Worm (Caenorhabditis elegans) whole organism, L2 larva: ENCODE data around the gene ufm-1.
A peak's percentile ranks its signal among the peaks of the same experiment; 100 is the strongest.

Source experiments
- ZK546.5 ChIP-seq: sonication (generic microtip); optimal IDR thresholded peaks from 2 replicates; lab custom pipeline; 2017; ENCODE audit warnings: missing biosample characterization, missing genetic modification characterization
- aly-2 ChIP-seq: fragments of 150-350 bp; optimal IDR thresholded peaks from 2 replicates; lab custom pipeline; 2014; ENCODE audit warnings: missing biosample characterization, missing genetic modification characterization
- ceh-16 ChIP-seq: fragments of 150-350 bp; optimal IDR thresholded peaks from 2 replicates; lab custom pipeline; 2014; ENCODE audit warnings: missing biosample characterization, missing genetic modification characterization
- ceh-82 ChIP-seq: fragments of 150-350 bp; optimal IDR thresholded peaks from 2 replicates; lab custom pipeline; 2014; ENCODE audit warnings: missing biosample characterization, missing genetic modification characterization
- dmd-4 ChIP-seq: sonication (generic microtip); optimal IDR thresholded peaks from 2 replicates; lab custom pipeline; 2017; ENCODE audit warnings: missing biosample characterization, missing genetic modification characterization
- egl-27 ChIP-seq: sonication (generic microtip); optimal IDR thresholded peaks from 3 replicates; lab custom pipeline; 2017; ENCODE audit warnings: missing biosample characterization, missing genetic modification reagents, missing genetic modification characterization
- elt-1 ChIP-seq: fragments of 150-350 bp; optimal IDR thresholded peaks from 2 replicates; lab custom pipeline; 2014; ENCODE audit warnings: missing biosample characterization, missing genetic modification characterization
- elt-3 ChIP-seq: sonication (generic microtip); optimal IDR thresholded peaks from 2 replicates; lab custom pipeline; 2017; ENCODE audit warnings: missing biosample characterization, missing genetic modification characterization
- fos-1 ChIP-seq: fragments of 150-350 bp; optimal IDR thresholded peaks from 2 replicates; lab custom pipeline; 2014; ENCODE audit warnings: missing biosample characterization, missing genetic modification characterization
- gmeb-1 ChIP-seq: fragments of 150-350 bp; optimal IDR thresholded peaks from 2 replicates; lab custom pipeline; 2014; ENCODE audit warnings: missing biosample characterization, missing genetic modification characterization
- lin-11 ChIP-seq: fragments of 150-350 bp; sonication (generic microtip); optimal IDR thresholded peaks from 2 replicates; lab custom pipeline; 2014; ENCODE audit warnings: missing biosample characterization, missing genetic modification characterization, inconsistent platforms, mixed read lengths
- lin-39 ChIP-seq: fragments of 150-350 bp; optimal IDR thresholded peaks from 2 replicates; lab custom pipeline; 2014; ENCODE audit warnings: missing biosample characterization, missing genetic modification reagents, missing genetic modification characterization
- lsy-2 ChIP-seq, 2 experiments: fragments of 150-350 bp in 1 of 2; sonication (generic microtip) in 1 of 2; optimal IDR thresholded peaks; 2 replicates each; lab custom pipeline; 2014 to 2017; ENCODE audit warnings: missing biosample characterization in 2 of 2, missing genetic modification characterization in 2 of 2
- mab-5 ChIP-seq: fragments of 150-350 bp; optimal IDR thresholded peaks from 2 replicates; lab custom pipeline; 2014; ENCODE audit warnings: missing biosample characterization, missing genetic modification characterization
- mbf-1 ChIP-seq: sonication (generic microtip); optimal IDR thresholded peaks from 2 replicates; lab custom pipeline; 2017; ENCODE audit warnings: missing biosample characterization, missing genetic modification characterization
- mdl-1 ChIP-seq, 2 experiments: fragments of 150-350 bp in 1 of 2; sonication (generic microtip) in 1 of 2; optimal IDR thresholded peaks; 2 replicates each; lab custom pipeline; 2017; ENCODE audit warnings: missing biosample characterization in 2 of 2, missing genetic modification characterization in 2 of 2
- nhr-10 ChIP-seq: sonication (generic microtip); optimal IDR thresholded peaks from 2 replicates; lab custom pipeline; 2017; ENCODE audit warnings: missing biosample characterization, missing genetic modification characterization
- nhr-11 ChIP-seq: fragments of 150-350 bp; optimal IDR thresholded peaks from 2 replicates; lab custom pipeline; 2014; ENCODE audit warnings: missing biosample characterization, missing genetic modification characterization
- nhr-21 ChIP-seq: fragments of 150-350 bp; optimal IDR thresholded peaks from 2 replicates; lab custom pipeline; 2014; ENCODE audit warnings: missing biosample characterization, missing genetic modification characterization
- nhr-237 ChIP-seq: fragments of 150-350 bp; optimal IDR thresholded peaks from 2 replicates; lab custom pipeline; 2014; ENCODE audit warnings: missing biosample characterization, missing genetic modification characterization
- nhr-25 ChIP-seq: fragments of 150-350 bp; sonication (generic microtip); optimal IDR thresholded peaks from 3 replicates; lab custom pipeline; 2014; ENCODE audit warnings: missing biosample characterization, missing genetic modification characterization
- nhr-77 ChIP-seq: fragments of 150-350 bp; optimal IDR thresholded peaks from 2 replicates; lab custom pipeline; 2014; ENCODE audit warnings: missing biosample characterization, missing genetic modification characterization
- peb-1 ChIP-seq: fragments of 150-350 bp; optimal IDR thresholded peaks from 2 replicates; lab custom pipeline; 2014; ENCODE audit warnings: missing biosample characterization, missing genetic modification characterization
- skn-1 ChIP-seq: sonication (generic microtip); optimal IDR thresholded peaks from 2 replicates; lab custom pipeline; 2017; ENCODE audit warnings: missing biosample characterization, missing genetic modification characterization
- sma-9 ChIP-seq, 2 experiments: fragments of 150-350 bp in 1 of 2; sonication (generic microtip) in 1 of 2; optimal IDR thresholded peaks; 2 replicates each; lab custom pipeline; 2014 to 2016; ENCODE audit warnings: missing genetic modification characterization in 2 of 2, mild to moderate bottlenecking in 1 of 2, missing biosample characterization in 1 of 2, missing compliant biosample characterization in 1 of 2, missing genetic modification reagents in 1 of 2, moderate library complexity in 1 of 2
- snpc-4 ChIP-seq: fragments of 150-350 bp; optimal IDR thresholded peaks from 2 replicates; lab custom pipeline; 2014; ENCODE audit warnings: missing biosample characterization, missing genetic modification characterization
- unc-39 ChIP-seq: fragments of 150-350 bp; optimal IDR thresholded peaks from 2 replicates; lab custom pipeline; 2014; ENCODE audit warnings: missing biosample characterization, missing genetic modification characterization
- unc-55 ChIP-seq: fragments of 150-350 bp; sonication (generic microtip); optimal IDR thresholded peaks from 3 replicates; lab custom pipeline; 2014; ENCODE audit warnings: missing biosample characterization, missing genetic modification reagents, missing genetic modification characterization
- unc-62 ChIP-seq: fragments of 150-350 bp; optimal IDR thresholded peaks from 2 replicates; lab custom pipeline; 2014; ENCODE audit warnings: missing biosample characterization, missing genetic modification reagents, missing genetic modification characterization
- zag-1 ChIP-seq: fragments of 150-350 bp; optimal IDR thresholded peaks from 2 replicates; lab custom pipeline; 2014; ENCODE audit warnings: missing biosample characterization, missing genetic modification characterization
- ztf-1 ChIP-seq: fragments of 200-800 bp; sonication (Bioruptor generic); conservative IDR thresholded peaks from 2 replicates; pipeline ENCODE4 v1.3.6; 2022; ENCODE audit warnings: missing genetic modification characterization, missing compliant biosample characterization
- ztf-11 ChIP-seq: sonication (generic microtip); optimal IDR thresholded peaks from 2 replicates; lab custom pipeline; 2017; ENCODE audit warnings: missing biosample characterization, missing genetic modification characterization
- ztf-4 ChIP-seq: fragments of 150-350 bp; optimal IDR thresholded peaks from 2 replicates; lab custom pipeline; 2014; ENCODE audit warnings: missing biosample characterization, missing genetic modification characterization

Gene ufm-1

ce11 chrIII:7832473-7832872, 26.3 kb upstream of the ufm-1 start:
- no peak for TF ChIP-seq skn-1
- TF ChIP-seq mab-5 (tag; lab: Kevin White, UChicago), result no peak
- TF ChIP-seq lin-11 (tag; lab: Kevin White, UChicago), result no peak
- no peak for TF ChIP-seq ztf-11
- no peak for TF ChIP-seq gmeb-1 (tag; lab: Kevin White, UChicago)
- no peak for TF ChIP-seq unc-55
- TF ChIP-seq ceh-82 (tag; lab: Kevin White, UChicago), result no peak

ce11 chrIII:7834848-7835247, 23.9 kb upstream of the ufm-1 start:
- TF ChIP-seq nhr-25 (tag; lab: Kevin White, UChicago) (no peak), peb-1 (no peak), ztf-11 (no peak), lin-39 (tag; lab: Kevin White, UChicago) (no peak), mab-5 (tag; lab: Kevin White, UChicago) (no peak), ZK546.5 (tag; lab: Kevin White, UChicago) (no peak), mbf-1 (tag; lab: Kevin White, UChicago) (no peak), ztf-4 (no peak)

ce11 chrIII:7835684-7836083, 23.1 kb upstream of the ufm-1 start:
- TF ChIP-seq dmd-4 (tag; lab: Kevin White, UChicago), result no peak
- TF ChIP-seq sma-9 (GFP tag; optimal IDR thresholded peaks at IDR 0.05; lab: Kevin White, UChicago), result peak; percentile 38
- TF ChIP-seq sma-9 (tag; optimal IDR thresholded peaks at IDR 0.05; lab: Kevin White, UChicago), result no peak

ce11 chrIII:7837567-7837966, 21.2 kb upstream of the ufm-1 start:
- TF ChIP-seq nhr-237 (tag; lab: Kevin White, UChicago) (no peak), egl-27 (no peak), zag-1 (tag; lab: Kevin White, UChicago) (no peak), ceh-16 (no peak), unc-62 (GFP tag; lab: Kevin White, UChicago) (no peak), snpc-4 (tag; lab: Kevin White, UChicago) (no peak), fos-1 (tag; lab: Kevin White, UChicago) (no peak), nhr-77 (tag; lab: Kevin White, UChicago) (no peak), nhr-11 (tag; lab: Kevin White, UChicago) (no peak), elt-3 (no peak)

ce11 chrIII:7838907-7839642, 19.7 kb upstream of the ufm-1 start, which contains the start of gene ceh-23:
Gene ceh-23, plus strand, starts transcription at chrIII:7839592.
- TF ChIP-seq nhr-25 (tag; lab: Kevin White, UChicago), result no peak
- no peak for TF ChIP-seq unc-62 (GFP tag; lab: Kevin White, UChicago)
- TF ChIP-seq elt-3, result no peak
- no peak for TF ChIP-seq elt-1 (tag; lab: Kevin White, UChicago)
- peak; percentile 1 for TF ChIP-seq sma-9 (GFP tag; optimal IDR thresholded peaks at IDR 0.05; lab: Kevin White, UChicago)
- TF ChIP-seq sma-9 (tag; optimal IDR thresholded peaks at IDR 0.05; lab: Kevin White, UChicago), result no peak

- TF ChIP-seq ztf-1 (GFP tag; lab: Robert Waterston, UW) (no peak), mdl-1 (tag; optimal IDR thresholded peaks at IDR 0.05; lab: Kevin White, UChicago) (no peak), ceh-16 (no peak), unc-39 (tag; lab: Kevin White, UChicago) (no peak), aly-2 (no peak), ZK546.5 (tag; lab: Kevin White, UChicago) (no peak), nhr-77 (tag; lab: Kevin White, UChicago) (no peak), nhr-21 (tag; lab: Kevin White, UChicago) (no peak), unc-62 (GFP tag; lab: Kevin White, UChicago) (no peak), nhr-10 (tag; lab: Kevin White, UChicago) (no peak), mbf-1 (tag; lab: Kevin White, UChicago) (no peak), lsy-2 (tag; optimal IDR thresholded peaks at IDR 0.05; lab: Kevin White, UChicago) (no peak), ztf-4 (no peak), nhr-237 (tag; lab: Kevin White, UChicago) (no peak)
Measured at ce11 chrIII:7843536-7843935, 15.2 kb upstream of the ufm-1 start, which contains the start of gene ZK652.8. Gene ZK652.8, minus strand, starts transcription at chrIII:7843636.
